Worm (Caenorhabditis elegans): ENCODE data around the gene slc-36.5.

DNA sequence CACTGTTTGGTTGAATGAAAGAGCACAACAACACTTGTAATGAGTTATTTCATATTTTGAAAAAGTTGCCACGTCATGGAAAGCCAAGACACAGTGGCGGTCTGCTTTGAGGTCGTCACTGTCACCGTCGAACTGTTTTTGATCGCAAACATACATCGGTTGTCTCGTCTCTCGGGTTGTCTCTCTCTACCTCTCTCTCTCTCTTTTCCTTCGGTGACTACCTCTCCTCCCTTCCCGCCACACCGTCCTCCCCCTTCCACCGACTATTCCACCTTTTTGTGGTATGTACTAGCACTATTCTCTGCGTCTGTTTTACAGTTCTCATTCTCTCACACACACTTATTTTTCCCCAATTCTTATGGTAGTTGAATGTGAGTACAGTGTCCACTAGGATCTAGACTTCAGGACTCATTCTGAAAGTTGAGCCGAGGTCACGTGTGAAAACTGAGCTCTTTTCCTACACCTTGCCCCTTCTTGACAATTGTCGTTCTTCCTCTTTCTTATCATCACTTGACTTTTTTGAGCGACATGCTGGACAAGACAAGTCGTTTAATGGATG lies 43.0 kb downstream of the slc-36.5 start:
- TF ChIP-seq him-1 (tag; optimal IDR thresholded peaks at IDR 0.05) (no peak), dao-5 (tag; optimal IDR thresholded peaks at IDR 0.05) (no peak), W03F9.2 (tag; optimal IDR thresholded peaks at IDR 0.05) (no peak)

Measured in whole organism, L4/young adult.